Fruit fly (Drosophila melanogaster): Measurements from ENCODE around the gene Ets21C.

Ets21C gene

DNA sequence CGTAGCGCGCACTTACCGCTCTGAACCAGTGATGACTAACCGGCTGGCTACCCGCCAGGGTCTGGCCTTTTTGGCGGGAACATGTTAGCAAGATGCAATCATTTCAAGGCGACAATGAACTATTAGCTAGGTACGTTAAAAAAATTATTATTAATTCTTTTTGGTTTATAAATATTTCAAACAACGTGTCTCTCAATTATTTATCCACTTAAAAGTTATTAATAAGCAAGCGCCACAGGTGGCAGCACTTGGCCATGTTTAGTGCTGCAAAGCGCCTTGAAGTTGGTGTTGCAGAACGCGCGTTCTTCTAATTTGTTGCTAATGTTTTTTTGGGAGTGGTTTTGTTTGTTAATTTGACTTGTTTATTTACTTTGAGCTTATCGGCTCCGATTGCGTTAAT, 21.5 kb upstream of the Ets21C start, which contains the start of the genes Ipk2 and cold (continued):
- TF ChIP-seq onecut (GFP tag; IDR thresholded peaks at IDR 0.05) = peak; percentile 49
- peak; percentile 29 for TF ChIP-seq Spps (tag; optimal IDR thresholded peaks at IDR 0.05)
- peak; percentile 68 for TF ChIP-seq CG12942 (GFP tag; optimal IDR thresholded peaks at IDR 0.05)
- no peak for TF ChIP-seq Trl (optimal IDR thresholded peaks at IDR 0.05)
- TF ChIP-seq Trl (GFP tag; optimal IDR thresholded peaks at IDR 0.05) = peak; percentile 78
- peak; percentile 84 for TF ChIP-seq CHES-1-like (GFP tag; optimal IDR thresholded peaks at IDR 0.05)
- TF ChIP-seq ind (GFP tag; optimal IDR thresholded peaks at IDR 0.05) = peak; percentile 83
- no peak for TF ChIP-seq gro (GFP tag; optimal IDR thresholded peaks at IDR 0.05)
- TF ChIP-seq CG12071 (GFP tag; optimal IDR thresholded peaks at IDR 0.05) = peak; percentile 1
- TF ChIP-seq Hand (GFP tag; optimal IDR thresholded peaks at IDR 0.05) = peak; percentile 48
- peak; percentile 50 for TF ChIP-seq CG1529 (GFP tag; optimal IDR thresholded peaks at IDR 0.05)
- TF ChIP-seq CG10274 (GFP tag; optimal IDR thresholded peaks at IDR 0.05) = peak; percentile 60
- TF ChIP-seq NK7.1 (GFP tag; optimal IDR thresholded peaks at IDR 0.05) = peak; percentile 19
- TF ChIP-seq ro (GFP tag; IDR thresholded peaks at IDR 0.05) = no peak
- TF ChIP-seq Hr78 (GFP tag; optimal IDR thresholded peaks at IDR 0.05) = no peak
- TF ChIP-seq CG4820 (GFP tag; optimal IDR thresholded peaks at IDR 0.05) = peak; percentile 81
- TF ChIP-seq B-H1 (GFP tag; IDR thresholded peaks at IDR 0.05) = peak; percentile 56
- peak; percentile 43 for TF ChIP-seq CG2202 (tag; optimal IDR thresholded peaks at IDR 0.05)
- no peak for TF ChIP-seq fru (optimal IDR thresholded peaks at IDR 0.05)
- peak; percentile 60 for TF ChIP-seq CG10366 (GFP tag; IDR thresholded peaks at IDR 0.05)
- no peak for TF ChIP-seq gcm (GFP tag; optimal IDR thresholded peaks at IDR 0.05)
- peak; percentile 87 for TF ChIP-seq Dbx (GFP tag; IDR thresholded peaks at IDR 0.05)
- TF ChIP-seq CG9932 (GFP tag; IDR thresholded peaks at IDR 0.05) = peak; percentile 91
- no peak for TF ChIP-seq fd64A (GFP tag; optimal IDR thresholded peaks at IDR 0.05)
- TF ChIP-seq Doc3 (GFP tag; IDR thresholded peaks at IDR 0.05; ENCODE audit: partially characterized antibody) = no peak
- no peak for TF ChIP-seq sqz (GFP tag; optimal IDR thresholded peaks at IDR 0.05)
- peak; percentile 43 for TF ChIP-seq unc-4 (GFP tag; IDR thresholded peaks at IDR 0.05; ENCODE audit: partially characterized antibody)
- no peak for TF ChIP-seq odd (GFP tag; optimal IDR thresholded peaks at IDR 0.05)
- peak; percentile 67 for TF ChIP-seq CG11085 (GFP tag; IDR thresholded peaks at IDR 0.05)
- no peak for TF ChIP-seq Hey (tag; optimal IDR thresholded peaks at IDR 0.05)
- TF ChIP-seq dimm (GFP tag; IDR thresholded peaks at IDR 0.05) = no peak
- no peak for TF ChIP-seq bowl (GFP tag; IDR thresholded peaks at IDR 0.05)
- TF ChIP-seq CG15514 (GFP tag; optimal IDR thresholded peaks at IDR 0.05) = peak; percentile 88
- TF ChIP-seq knrl (GFP tag; IDR thresholded peaks at IDR 0.05; ENCODE audit: partially characterized antibody) = peak; percentile 41; the same call in 1 of the 3 replicates
- peak; percentile 70 for TF ChIP-seq psq (GFP tag; optimal IDR thresholded peaks at IDR 0.05)
- peak; percentile 81 for TF ChIP-seq CG9727 (GFP tag; optimal IDR thresholded peaks at IDR 0.05)
- no peak for TF ChIP-seq sna (GFP tag; IDR thresholded peaks at IDR 0.05; ENCODE audit: partially characterized antibody)
- peak; percentile 69 for TF ChIP-seq CG9609 (GFP tag; optimal IDR thresholded peaks at IDR 0.05)
- no peak for TF ChIP-seq D19A (tag; optimal IDR thresholded peaks at IDR 0.05)
- TF ChIP-seq CG4854 (GFP tag; optimal IDR thresholded peaks at IDR 0.05) = peak; percentile 73
- TF ChIP-seq cg (GFP tag; optimal IDR thresholded peaks at IDR 0.05) = no peak
- no peak for TF ChIP-seq CG2129 (GFP tag; IDR thresholded peaks at IDR 0.05; ENCODE audit: partially characterized antibody)
- peak; percentile 42 for TF ChIP-seq fd102C (GFP tag; optimal IDR thresholded peaks at IDR 0.05)
- peak; percentile 90 for TF ChIP-seq CG30403 (GFP tag; optimal IDR thresholded peaks at IDR 0.05)
- TF ChIP-seq ab (GFP tag; optimal IDR thresholded peaks at IDR 0.05) = peak; percentile 67
- TF ChIP-seq Ravus (GFP tag; IDR thresholded peaks at IDR 0.05) = no peak
- peak; percentile 72 for TF ChIP-seq vvl (GFP tag; IDR thresholded peaks at IDR 0.05)
- no peak for TF ChIP-seq gt (GFP tag; IDR thresholded peaks at IDR 0.05)
- TF ChIP-seq CG15696 (tag; optimal IDR thresholded peaks at IDR 0.05) = peak; percentile 69
- TF ChIP-seq unpg (GFP tag; optimal IDR thresholded peaks at IDR 0.05) = peak; percentile 78
- TF ChIP-seq CG12155 (GFP tag; optimal IDR thresholded peaks at IDR 0.05) = peak; percentile 86
- no peak for TF ChIP-seq Oaz (GFP tag; IDR thresholded peaks at IDR 0.05)

Measured in whole organism, embryonic.